Worm (Caenorhabditis elegans): Measurements from ENCODE around the gene K12H6.12.

Gene K12H6.12

DNA sequence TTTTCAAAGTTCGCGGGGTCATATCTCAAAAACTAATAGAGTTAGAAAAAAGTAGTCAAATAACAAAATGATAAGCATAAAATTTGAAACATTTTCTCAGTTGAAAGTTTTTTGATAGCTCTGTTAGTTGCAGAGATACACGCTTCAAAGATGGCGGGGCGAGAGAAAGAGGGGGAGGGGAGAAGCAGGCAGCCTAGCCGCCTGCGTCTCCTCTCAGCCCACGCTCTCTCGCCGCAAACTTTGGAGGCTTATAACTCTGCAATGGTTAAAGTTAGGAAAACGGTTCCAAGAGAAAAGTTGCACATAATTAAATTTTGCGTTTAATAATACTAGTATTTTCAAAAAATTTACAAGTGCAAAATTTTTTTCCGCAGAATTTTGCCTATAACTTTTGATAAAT, 6.2 kb upstream of the K12H6.12 start:
- TF ChIP-seq set-16 (GFP tag; IDR thresholded peaks at IDR 0.05) (peak; percentile 54), unc-62 (GFP tag; optimal IDR thresholded peaks at IDR 0.05 in 1 of 2) (peak in 1 of 2 experiments; percentile 55), unc-62 (tag; optimal IDR thresholded peaks at IDR 0.05) (no peak), lin-38 (GFP tag; IDR thresholded peaks at IDR 0.05) (no peak)

DNA sequence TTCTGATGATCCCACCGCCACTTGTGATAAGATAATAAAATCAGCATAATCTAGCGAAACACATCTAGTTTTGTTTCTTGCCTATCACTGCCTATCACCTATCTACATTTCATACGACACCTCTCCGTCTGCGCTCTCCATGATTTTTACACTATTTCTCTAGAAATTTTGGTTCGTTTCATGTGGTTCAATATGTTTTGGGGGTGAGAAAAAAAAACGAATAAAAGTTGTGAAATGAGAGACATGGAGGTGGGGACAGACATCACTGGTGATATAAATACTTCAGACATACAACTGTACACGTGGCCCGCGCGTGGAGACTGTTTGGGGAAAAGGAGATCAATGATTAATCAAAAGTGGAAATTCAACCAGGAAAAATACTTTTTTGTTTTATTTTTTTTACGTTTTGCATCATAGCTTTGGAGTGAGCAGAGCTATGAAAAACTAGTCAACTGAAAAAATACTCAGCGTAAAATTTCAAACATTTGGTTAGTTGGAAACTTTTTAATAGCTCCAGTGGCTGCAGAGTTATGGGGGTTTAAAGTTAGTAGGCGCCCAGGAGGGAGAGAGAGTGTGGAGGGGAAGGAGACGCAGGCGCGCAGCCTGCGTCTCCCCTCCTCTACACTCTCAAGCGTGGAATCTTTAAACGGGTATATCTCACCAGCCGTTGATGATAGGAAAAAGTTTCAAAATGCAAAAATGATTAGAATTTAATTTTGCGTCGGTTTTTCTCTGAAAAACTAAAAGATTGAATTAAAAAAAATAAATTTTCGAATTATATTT, 5.0 kb upstream of the K12H6.12 start:
- TF ChIP-seq ceh-62 (tag; optimal IDR thresholded peaks at IDR 0.05) (no peak), skn-1 (tag; optimal IDR thresholded peaks at IDR 0.05) (no peak), ceh-44 (GFP tag; IDR thresholded peaks at IDR 0.05) (no peak), ztf-7 (tag; optimal IDR thresholded peaks at IDR 0.05) (no peak), nhr-25 (tag; optimal IDR thresholded peaks at IDR 0.05; ENCODE audit: borderline replicate concordance, insufficient read depth) (no peak), vab-7 (GFP tag; IDR thresholded peaks at IDR 0.05) (no peak), F26F4.8 (GFP tag; conservative IDR thresholded peaks at IDR 0.05) (no peak), lin-39 (tag; optimal IDR thresholded peaks at IDR 0.05) (no peak), dmd-9 (GFP tag; IDR thresholded peaks at IDR 0.05) (no peak), fos-1 (tag; optimal IDR thresholded peaks at IDR 0.05) (no peak), fkh-10 (GFP tag; optimal IDR thresholded peaks at IDR 0.05) (no peak), snpc-4 (tag; optimal IDR thresholded peaks at IDR 0.05) (no peak), aly-2 (tag; optimal IDR thresholded peaks at IDR 0.05) (no peak), zfp-2 (tag; optimal IDR thresholded peaks at IDR 0.05) (no peak), zfp-3 (GFP tag; conservative IDR thresholded peaks at IDR 0.05) (no peak), Y105C5A.15 (GFP tag; IDR thresholded peaks at IDR 0.05) (no peak), egl-43 (GFP tag; IDR thresholded peaks at IDR 0.05) (no peak), ces-1 (GFP tag; optimal IDR thresholded peaks at IDR 0.05) (no peak), dmd-8 (GFP tag; IDR thresholded peaks at IDR 0.05) (no peak), Y5F2A.4 (GFP tag; optimal IDR thresholded peaks at IDR 0.05) (no peak), dve-1 (tag; optimal IDR thresholded peaks at IDR 0.05; ENCODE audit: insufficient read depth) (peak; percentile 64), ceh-28 (tag; optimal IDR thresholded peaks at IDR 0.05) (no peak), nhr-76 (tag; optimal IDR thresholded peaks at IDR 0.05) (no peak), pqm-1 (tag; optimal IDR thresholded peaks at IDR 0.05) (peak; percentile 82), set-16 (GFP tag; IDR thresholded peaks at IDR 0.05) (no peak), gei-8 (GFP tag; optimal IDR thresholded peaks at IDR 0.05) (no peak), mdl-1 (tag; optimal IDR thresholded peaks at IDR 0.05) (no peak), saeg-2 (GFP tag; IDR thresholded peaks at IDR 0.05) (no peak), ctbp-1 (GFP tag; IDR thresholded peaks at IDR 0.05) (no peak), attf-4 (tag; optimal IDR thresholded peaks at IDR 0.05) (no peak), jun-1 (tag; optimal IDR thresholded peaks at IDR 0.05) (no peak), hlh-11 (tag; optimal IDR thresholded peaks at IDR 0.05) (peak; percentile 69), mep-1 (tag; optimal IDR thresholded peaks at IDR 0.05) (peak; percentile 16), tag-97 (GFP tag; IDR thresholded peaks at IDR 0.05) (no peak), lin-38 (GFP tag; IDR thresholded peaks at IDR 0.05) (no peak), lin-15B (tag; optimal IDR thresholded peaks at IDR 0.05) (no peak), php-3 (GFP tag; IDR thresholded peaks at IDR 0.05) (no peak), nhr-42 (GFP tag; IDR thresholded peaks at IDR 0.05) (no peak), F37D6.2 (tag; optimal IDR thresholded peaks at IDR 0.05) (no peak), ceh-32 (tag; optimal IDR thresholded peaks at IDR 0.05; ENCODE audit: poor library complexity) (no peak), spr-3 (GFP tag; optimal IDR thresholded peaks at IDR 0.05) (no peak), nhr-6 (tag; optimal IDR thresholded peaks at IDR 0.05) (no peak), F10B5.3 (tag; optimal IDR thresholded peaks at IDR 0.05) (no peak), nhr-28 (tag; optimal IDR thresholded peaks at IDR 0.05) (peak; percentile 63), hlh-30 (tag; optimal IDR thresholded peaks at IDR 0.05; ENCODE audit: insufficient read depth) (peak; percentile 64), daf-16 (GFP tag; optimal IDR thresholded peaks at IDR 0.05) (no peak), daf-16 (tag; optimal IDR thresholded peaks at IDR 0.05) (peak; percentile 54)
